Fruit fly (Drosophila melanogaster) S2 (cell line): ENCODE results near the gene PIG-U.

Experiments
- CG8478 ChIP-seq: fragments of >200 bp; optimal IDR thresholded peaks from 2 replicates; lab custom pipeline; 2018
- CTCF ChIP-seq, 2 experiments: fragments of >200 bp; optimal IDR thresholded peaks; 2 replicates each; lab custom pipeline; 2018

Gene PIG-U

DNA sequence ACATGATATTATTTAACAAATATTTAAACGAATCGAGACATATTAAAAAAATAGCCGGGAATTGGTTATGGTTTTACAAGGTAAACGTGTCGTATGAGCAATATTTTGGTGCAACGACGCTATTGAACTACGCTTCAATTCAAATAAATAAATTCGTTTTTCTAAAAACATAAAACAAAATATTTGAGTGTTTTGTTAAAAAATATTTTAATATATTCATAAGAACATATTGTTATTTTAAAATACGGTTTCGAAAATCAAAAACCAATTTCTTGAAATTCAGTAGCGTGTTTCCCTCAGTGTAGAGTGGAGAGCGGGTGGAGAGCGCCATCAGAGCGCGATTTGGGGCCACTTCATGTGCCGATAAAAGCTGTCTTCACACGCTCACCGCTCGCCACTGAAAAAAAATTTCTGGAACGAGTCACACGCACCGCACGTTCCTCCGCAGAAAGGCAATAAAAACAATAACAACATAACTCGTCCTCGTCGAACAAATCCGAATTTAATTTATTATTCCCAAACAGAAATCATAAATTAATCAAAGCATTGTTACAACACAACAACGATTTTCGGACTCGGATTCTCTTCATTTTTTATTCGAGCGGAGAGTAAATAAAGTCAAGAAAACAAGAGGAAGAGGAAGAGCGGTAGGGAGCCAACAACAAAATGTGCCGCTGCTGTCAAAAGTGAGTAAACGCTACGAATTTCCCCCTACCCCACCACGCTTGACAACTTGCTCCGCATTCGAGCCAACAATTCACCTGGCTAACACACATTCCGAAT, 20.7 kb downstream of the PIG-U start:
- TF ChIP-seq CTCF (optimal IDR thresholded peaks at IDR 0.05; lab: Kevin White, UChicago) (no peak), CG8478 (no peak)

DNA sequence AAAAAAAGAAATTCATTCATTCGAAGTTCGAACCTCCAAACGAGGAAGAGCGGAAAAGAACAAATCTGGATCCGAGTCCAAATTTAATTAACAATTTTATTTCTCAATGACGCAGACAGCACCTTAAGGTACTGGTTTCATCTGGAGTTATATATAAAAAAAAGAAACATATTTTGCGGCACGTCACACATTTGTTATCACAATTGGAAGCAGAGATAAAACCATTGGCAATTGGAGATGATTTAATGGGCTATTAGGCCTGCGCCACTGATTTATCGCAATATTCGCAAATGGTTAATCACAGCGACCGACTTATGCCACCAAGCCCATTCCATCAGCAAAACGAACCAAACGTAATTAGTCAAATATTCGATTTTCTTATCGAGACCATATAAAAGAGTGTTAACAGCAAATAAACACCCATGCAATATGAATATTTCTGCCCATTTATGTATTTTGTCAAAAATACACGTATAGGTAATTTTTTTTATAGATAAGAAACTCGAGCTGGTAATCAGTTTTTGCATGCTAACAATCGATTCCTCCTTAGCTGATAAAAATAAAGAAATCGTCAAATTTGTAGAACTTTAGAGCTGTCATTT, 23.7 kb downstream of the PIG-U start:
- TF ChIP-seq CTCF (optimal IDR thresholded peaks at IDR 0.05; lab: Kevin White, UChicago) (no peak), CG8478 (no peak)

DNA sequence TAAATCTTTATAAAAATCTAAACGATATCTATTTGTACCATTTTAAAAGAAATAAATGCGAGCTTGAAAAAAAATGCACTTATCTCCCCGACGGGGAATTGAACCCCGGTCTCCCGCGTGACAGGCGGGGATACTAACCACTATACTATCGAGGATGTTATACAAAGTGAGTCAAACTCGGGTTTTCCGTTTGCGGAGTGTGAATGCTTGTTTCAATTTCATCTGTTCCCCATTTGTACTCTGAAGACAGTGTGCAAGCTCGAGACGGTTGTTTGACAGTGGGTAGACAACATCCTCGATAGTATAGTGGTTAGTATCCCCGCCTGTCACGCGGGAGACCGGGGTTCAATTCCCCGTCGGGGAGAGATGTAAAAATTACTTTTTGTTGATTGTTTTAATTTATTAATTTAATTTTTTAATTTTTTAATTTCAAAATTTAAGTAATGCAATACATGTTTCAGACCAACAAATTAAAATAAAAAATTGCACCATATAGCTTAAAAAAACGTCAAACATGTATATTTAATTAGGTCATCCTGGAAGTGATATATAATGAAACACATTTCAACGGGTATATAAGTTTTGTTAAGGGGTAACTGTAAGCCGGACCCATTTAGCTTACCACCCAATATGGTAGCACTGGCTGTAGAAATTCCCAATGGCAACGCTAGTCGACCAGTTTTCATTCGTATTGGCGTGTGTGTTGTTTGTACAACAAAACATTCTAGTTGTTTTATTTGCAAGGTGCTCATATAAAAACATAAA, 26.8 kb downstream of the PIG-U start, which contains the start of gene Sema1a:
TSS of gene Sema1a (plus strand) at position 679 of the 765 bp plus-strand sequence.
- TF ChIP-seq CG8478 (no peak), CTCF (optimal IDR thresholded peaks at IDR 0.05; lab: Kevin White, UChicago) (peak in 1 of 2 experiments; percentile 36)

DNA sequence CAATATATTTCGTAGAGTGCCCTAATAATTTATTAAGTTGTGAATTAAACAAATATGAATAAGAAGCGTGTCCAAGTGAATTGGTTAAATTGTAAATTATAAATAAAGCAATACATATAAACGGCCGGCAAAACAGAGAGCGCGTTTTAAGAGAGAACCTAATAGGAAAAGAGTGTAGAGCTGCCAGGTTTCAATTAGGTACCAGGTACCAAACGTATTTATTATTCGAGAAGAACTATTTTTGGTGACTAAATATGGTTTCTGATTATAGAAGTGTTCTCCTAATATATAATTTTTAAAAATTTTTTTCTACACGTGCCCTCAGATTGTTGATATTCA, 27.3 kb downstream of the PIG-U start:
- TF ChIP-seq CG8478 (no peak), CTCF (optimal IDR thresholded peaks at IDR 0.05; lab: Kevin White, UChicago) (no peak)

DNA sequence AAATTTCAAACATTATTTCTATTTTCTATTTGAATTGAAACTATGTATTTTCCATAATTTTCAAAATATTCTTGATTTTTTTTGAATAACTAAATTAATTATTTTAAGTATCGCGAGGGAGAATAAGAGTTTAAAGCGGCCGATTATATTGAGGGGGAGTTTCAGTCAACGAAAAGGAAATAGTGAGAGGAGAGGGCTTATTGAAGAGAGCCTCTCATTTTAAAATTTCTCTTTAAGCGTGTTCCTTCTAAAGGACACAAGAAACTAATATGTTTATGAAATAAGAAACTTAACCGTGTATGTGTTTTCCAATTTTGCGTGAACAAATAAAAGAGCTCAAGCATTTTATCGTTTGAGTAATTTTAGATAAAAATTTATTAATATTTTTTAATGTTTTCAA, 27.7 kb downstream of the PIG-U start:
- TF ChIP-seq CTCF (optimal IDR thresholded peaks at IDR 0.05; lab: Kevin White, UChicago) (no peak), CG8478 (no peak)

DNA sequence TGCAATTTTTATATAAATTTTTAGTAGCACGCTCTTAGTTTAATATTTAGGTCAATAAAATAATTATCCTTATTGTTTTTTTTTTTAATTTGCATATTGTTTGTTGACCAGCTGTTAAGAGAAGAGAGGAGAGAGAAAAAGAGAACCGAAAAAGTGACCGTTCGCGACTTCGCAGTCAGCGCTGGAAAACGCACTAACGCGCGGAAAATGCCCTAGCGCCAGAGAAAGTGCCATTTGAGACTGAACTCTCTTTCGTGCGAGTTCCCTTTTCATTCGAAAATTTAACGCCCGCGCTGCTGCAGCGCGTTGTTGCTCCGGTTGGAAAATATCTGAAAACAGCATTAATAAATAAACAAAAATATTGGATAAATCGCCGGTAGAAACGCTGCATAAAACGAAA, 28.2 kb downstream of the PIG-U start:
- TF ChIP-seq CG8478: no peak
- peak in 1 of 2 experiments; percentile 18 for TF ChIP-seq CTCF (optimal IDR thresholded peaks at IDR 0.05; lab: Kevin White, UChicago)

DNA sequence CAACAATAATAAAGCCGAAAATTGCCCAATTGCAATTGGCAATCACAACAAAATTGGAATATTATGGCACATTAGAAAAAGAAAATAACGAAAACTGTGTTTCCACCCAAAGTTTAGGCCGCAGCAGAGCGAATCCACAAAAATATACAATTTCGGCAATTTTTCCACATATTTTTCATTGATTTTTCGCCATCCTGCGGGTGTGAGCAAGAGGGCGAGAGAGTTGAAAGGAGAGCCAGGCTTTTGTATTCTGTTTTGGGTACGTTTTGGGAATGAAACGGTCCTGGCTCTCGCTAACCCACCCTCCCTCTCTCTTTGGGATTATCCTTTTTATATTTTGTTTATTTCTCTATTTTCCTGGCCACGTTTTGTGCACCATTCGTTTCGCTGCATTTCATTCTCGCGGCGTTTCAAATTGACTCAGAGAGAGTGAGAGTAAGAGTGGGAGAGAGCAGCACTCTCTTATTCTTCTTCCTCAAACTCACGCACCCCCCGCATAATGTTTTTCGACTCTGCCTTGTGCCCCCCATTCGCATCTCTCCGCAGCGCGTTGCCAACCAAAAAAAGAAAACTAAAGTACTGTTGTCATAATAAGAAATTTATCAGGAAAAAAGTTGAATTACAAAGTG, 28.9 kb downstream of the PIG-U start:
- TF ChIP-seq CTCF (optimal IDR thresholded peaks at IDR 0.05; lab: Kevin White, UChicago) (no peak), CG8478 (no peak)

DNA sequence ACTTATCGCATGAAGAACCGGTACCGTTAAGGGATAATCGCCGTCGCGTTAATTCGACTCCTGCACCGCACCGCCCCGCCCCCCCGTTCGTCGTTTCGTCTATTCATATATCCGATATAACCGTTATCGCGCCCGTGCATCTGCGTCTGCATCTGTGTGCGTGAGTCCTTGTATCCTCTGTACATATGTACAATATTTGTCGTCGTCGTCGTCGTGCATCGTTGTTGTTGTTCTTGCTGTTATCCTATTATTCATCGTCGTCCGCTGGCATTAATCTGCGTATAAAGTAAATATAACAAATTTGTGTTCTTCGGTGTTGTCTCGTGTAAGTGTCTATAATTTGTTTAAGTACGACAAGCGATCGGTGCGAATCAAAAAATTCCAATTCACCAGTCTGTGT, 29.7 kb downstream of the PIG-U start:
- no peak for TF ChIP-seq CG8478
- TF ChIP-seq CTCF (optimal IDR thresholded peaks at IDR 0.05; lab: Kevin White, UChicago): no peak

DNA sequence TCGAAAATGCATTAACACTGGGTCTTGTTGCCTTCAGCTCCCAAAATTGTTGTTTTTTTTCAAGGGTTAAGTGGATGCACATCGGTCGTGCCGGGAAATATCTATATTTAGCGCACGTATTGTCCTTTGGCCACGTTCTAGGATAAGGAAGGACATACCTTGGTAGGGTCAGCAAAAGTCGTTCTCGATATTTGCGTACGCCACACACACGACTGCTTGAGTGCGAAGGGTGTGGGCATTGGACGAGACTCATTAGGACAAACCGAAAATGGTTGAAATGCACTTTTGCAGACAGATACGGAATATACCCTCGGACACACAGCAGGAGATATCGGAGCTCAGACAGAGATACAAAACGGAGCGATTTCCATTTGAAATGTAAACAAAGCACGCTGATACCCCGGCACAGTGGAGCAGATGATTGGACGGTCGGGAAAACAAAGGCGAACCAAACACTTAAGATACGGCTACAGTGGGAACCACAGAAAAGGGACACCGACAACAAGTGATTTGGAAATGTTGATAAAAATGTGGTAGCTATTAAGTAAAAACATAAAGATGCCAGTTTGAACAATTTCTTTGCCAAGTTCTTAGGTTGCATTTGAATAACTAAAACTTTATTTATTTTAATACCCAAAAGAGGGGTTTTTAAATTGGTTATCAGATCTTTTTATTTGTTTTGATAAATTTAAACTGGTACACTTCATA, 30.7 kb downstream of the PIG-U start:
- TF ChIP-seq CTCF (optimal IDR thresholded peaks at IDR 0.05; lab: Kevin White, UChicago) (no peak), CG8478 (no peak)

DNA sequence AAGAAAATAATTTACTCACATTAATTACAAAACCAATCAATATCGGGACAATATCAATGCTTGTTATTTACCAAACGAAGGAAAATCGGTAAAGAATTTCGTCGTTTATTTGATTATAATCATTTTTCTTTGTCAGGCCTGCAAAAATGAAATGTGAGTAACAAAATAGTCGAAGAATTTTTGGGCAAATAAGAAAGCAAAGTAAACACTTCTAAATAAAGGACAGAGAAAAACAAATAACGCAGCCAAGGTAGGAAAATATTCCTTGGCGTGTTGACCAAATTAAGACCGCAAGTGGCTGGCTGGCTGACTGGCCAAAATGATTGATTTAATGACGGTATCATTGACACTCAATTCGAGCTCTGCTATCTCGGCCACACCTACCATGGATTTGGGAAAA, 33.2 kb downstream of the PIG-U start:
- no peak for TF ChIP-seq CG8478
- no peak for TF ChIP-seq CTCF (optimal IDR thresholded peaks at IDR 0.05; lab: Kevin White, UChicago)

DNA sequence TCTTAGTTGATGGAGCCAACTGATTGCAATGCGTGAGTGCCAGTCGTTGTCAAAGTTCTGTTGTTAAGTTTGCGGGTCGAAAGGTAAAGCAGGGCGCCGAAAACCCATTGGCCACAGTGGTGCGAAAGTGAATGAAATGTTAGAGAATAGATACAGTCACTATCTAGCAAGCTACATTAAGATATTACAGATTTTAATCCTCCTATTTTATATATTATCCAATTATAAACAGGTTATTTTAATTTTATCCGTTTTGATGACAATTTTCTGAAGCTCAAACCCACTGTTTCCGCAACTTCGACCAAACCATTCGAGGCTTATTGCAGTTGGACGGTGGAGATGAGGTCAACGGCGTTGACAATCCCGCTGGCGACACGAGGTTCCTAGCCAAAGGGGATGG, 37.6 kb downstream of the PIG-U start:
- TF ChIP-seq CTCF (optimal IDR thresholded peaks at IDR 0.05; lab: Kevin White, UChicago) (no peak), CG8478 (no peak)

DNA sequence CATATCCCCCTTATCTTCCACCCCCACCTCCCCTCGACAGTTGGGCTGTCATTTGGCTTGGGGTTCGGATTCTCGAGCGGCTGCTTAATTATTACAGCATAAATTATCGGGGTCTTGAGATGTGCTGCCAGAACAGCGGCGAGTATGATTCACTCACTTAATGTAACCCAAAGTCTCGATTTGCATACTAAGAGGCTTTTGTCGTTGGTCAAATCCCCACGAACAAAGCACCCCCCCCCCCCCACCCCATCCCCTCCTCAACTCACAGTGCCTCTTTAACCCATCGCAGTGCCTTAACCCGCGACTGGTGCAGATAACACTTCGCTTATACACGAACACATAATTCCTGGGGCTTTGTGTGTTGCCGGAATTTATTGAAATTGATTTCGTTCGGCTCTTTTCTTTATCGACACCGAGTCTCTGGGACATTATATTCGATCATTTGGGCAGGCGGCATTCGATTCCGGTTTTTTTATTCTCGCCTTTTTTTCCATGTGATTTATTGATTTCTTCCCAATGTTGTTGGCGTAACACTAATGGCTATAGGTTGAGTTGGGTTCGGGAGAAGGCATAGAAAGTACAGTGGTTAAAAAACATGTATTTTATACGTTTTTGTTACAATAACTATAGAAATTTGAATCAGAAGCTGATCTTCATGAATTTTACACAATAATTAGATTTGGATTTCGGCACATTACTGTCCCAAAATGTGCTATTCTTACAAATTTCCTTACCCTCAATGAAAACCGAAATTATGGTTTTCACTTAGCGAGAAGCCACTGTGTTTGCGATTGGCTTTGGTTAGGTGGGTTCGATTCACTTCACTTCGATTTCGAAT, 39.1 kb downstream of the PIG-U start:
- TF ChIP-seq CTCF (optimal IDR thresholded peaks at IDR 0.05; lab: Kevin White, UChicago) (no peak), CG8478 (no peak)

DNA sequence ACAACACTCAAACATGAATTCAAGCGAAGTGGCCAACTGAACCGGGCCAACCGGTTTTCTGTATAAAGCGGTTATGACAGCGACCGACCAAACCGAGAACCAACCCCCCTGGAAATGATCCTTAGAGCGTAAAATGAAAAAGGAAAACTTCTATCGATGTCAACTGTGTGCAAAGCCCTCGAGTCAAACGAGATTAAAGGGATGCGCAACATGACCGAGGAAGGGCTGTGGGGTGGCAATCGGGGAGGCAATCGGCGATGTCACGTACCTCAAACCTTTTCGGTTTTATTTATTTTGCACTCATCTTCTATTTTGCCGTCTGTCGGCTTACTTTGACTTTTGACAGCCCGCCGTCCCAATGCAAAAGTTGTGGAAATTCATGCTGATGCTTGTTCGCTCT, 41.3 kb downstream of the PIG-U start:
- TF ChIP-seq CG8478 (no peak), CTCF (optimal IDR thresholded peaks at IDR 0.05; lab: Kevin White, UChicago) (no peak)
